Worm (Caenorhabditis elegans) whole organism, midembryonic: Measurements from ENCODE around the gene his-6.

Experiments used
- T22C8.4 ChIP-seq: fragments of 200-800 bp; sonication (Bioruptor generic); IDR thresholded peaks from 2 replicates; pipeline ENCODE4 v1.3.6; 2022; ENCODE audit warnings: missing genetic modification characterization, missing compliant biosample characterization
- cog-1 ChIP-seq: sonication (generic microtip); optimal IDR thresholded peaks from 2 replicates; lab custom pipeline; 2016; ENCODE audit warnings: missing genetic modification characterization, missing compliant biosample characterization
- flt-1 ChIP-seq: fragments of 200-800 bp; sonication (Bioruptor generic); IDR thresholded peaks from 2 replicates; pipeline ENCODE4 v1.3.6; 2022; ENCODE audit warnings: missing genetic modification characterization, missing compliant biosample characterization
- klf-2 ChIP-seq: fragments of 200-800 bp; sonication (Bioruptor generic); conservative IDR thresholded peaks from 2 replicates; pipeline ENCODE4 v1.3.6; 2022; ENCODE audit warnings: missing genetic modification reagents, missing genetic modification characterization, missing compliant biosample characterization
- med-1 ChIP-seq: sonication (generic microtip); optimal IDR thresholded peaks from 2 replicates; lab custom pipeline; 2017; ENCODE audit warnings: missing genetic modification characterization, mild to moderate bottlenecking, missing compliant biosample characterization, antibody characterized with exemption, missing genetic modification reagents; ENCODE audit not compliant: insufficient read depth
- ref-1 ChIP-seq: fragments of 200-800 bp; sonication (Bioruptor generic); conservative IDR thresholded peaks from 2 replicates; pipeline ENCODE4 v1.3.6; 2022; ENCODE audit warnings: missing genetic modification reagents, missing genetic modification characterization, missing compliant biosample characterization
- tab-1 ChIP-seq: fragments of 200-800 bp; sonication (Bioruptor generic); IDR thresholded peaks from 2 replicates; pipeline ENCODE4 v1.3.6; 2022; ENCODE audit warnings: missing genetic modification characterization, missing compliant biosample characterization
- ztf-23 ChIP-seq: fragments of 200-800 bp; sonication (Bioruptor generic); IDR thresholded peaks from 2 replicates; pipeline ENCODE4 v1.3.6; 2022; ENCODE audit warnings: missing genetic modification reagents, missing genetic modification characterization, missing compliant biosample characterization
- ztf-29 ChIP-seq: fragments of 200-800 bp; sonication (Bioruptor generic); IDR thresholded peaks from 2 replicates; pipeline ENCODE4 v1.3.6; 2022; ENCODE audit warnings: missing genetic modification reagents, missing genetic modification characterization, missing compliant biosample characterization

The his-6 gene

ce11 chrV:8518283-8518682 is 16.5 kb downstream of the his-6 start:
- TF ChIP-seq ztf-29 (GFP tag; lab: Robert Waterston, UW) = no peak
- TF ChIP-seq tab-1 (GFP tag; lab: Robert Waterston, UW) = no peak
- no peak for TF ChIP-seq ref-1 (GFP tag; lab: Robert Waterston, UW)
- no peak for TF ChIP-seq T22C8.4 (GFP tag; lab: Robert Waterston, UW)
- TF ChIP-seq ztf-23 = no peak
- no peak for TF ChIP-seq klf-2 (GFP tag; lab: Robert Waterston, UW)
- no peak for TF ChIP-seq flt-1 (GFP tag; lab: Robert Waterston, UW)
- no peak for TF ChIP-seq med-1 (GFP tag; lab: Kevin White, UChicago)
- TF ChIP-seq cog-1 (tag; lab: Kevin White, UChicago) = no peak

- TF ChIP-seq med-1 (GFP tag; lab: Kevin White, UChicago) (no peak), T22C8.4 (GFP tag; lab: Robert Waterston, UW) (no peak), klf-2 (GFP tag; lab: Robert Waterston, UW) (no peak), ztf-29 (GFP tag; lab: Robert Waterston, UW) (no peak), cog-1 (tag; lab: Kevin White, UChicago) (no peak), flt-1 (GFP tag; lab: Robert Waterston, UW) (no peak), ztf-23 (no peak), ref-1 (GFP tag; lab: Robert Waterston, UW) (no peak), tab-1 (GFP tag; lab: Robert Waterston, UW) (no peak)
Measured at ce11 chrV:8517711-8518110, 17.1 kb downstream of the his-6 start.

DNA sequence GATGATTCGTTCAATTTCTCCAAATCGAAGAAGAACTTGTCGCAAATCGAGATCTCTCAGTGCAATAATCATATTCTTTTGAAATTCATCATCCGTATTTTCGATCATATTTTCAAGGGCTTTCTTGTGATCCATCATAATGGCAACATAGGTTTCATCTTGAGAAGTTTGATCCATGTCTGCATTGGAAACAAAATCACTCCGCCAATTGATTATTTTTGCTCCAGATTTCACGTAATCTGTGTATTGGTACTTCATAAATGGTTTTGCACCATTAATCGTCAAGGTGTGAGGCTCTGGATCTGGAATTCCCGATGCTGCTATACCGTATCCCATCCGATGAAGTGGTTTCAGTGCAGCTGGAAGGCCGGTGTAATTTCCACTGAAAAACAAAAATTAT is 18.4 kb downstream of the his-6 start:
- TF ChIP-seq ref-1 (GFP tag; lab: Robert Waterston, UW) (no peak), cog-1 (tag; lab: Kevin White, UChicago) (no peak), med-1 (GFP tag; lab: Kevin White, UChicago) (no peak), klf-2 (GFP tag; lab: Robert Waterston, UW) (no peak)

ce11 chrV:8513361-8513760 is 21.4 kb downstream of the his-6 start, which contains the start of gene F45F2.9:
Gene F45F2.9, minus strand, starts transcription at chrV:8513461.
- TF ChIP-seq flt-1 (GFP tag; lab: Robert Waterston, UW) = no peak
- no peak for TF ChIP-seq T22C8.4 (GFP tag; lab: Robert Waterston, UW)
- no peak for TF ChIP-seq ref-1 (GFP tag; lab: Robert Waterston, UW)
- TF ChIP-seq tab-1 (GFP tag; lab: Robert Waterston, UW) = no peak
- TF ChIP-seq cog-1 (tag; lab: Kevin White, UChicago) = no peak
- no peak for TF ChIP-seq med-1 (GFP tag; lab: Kevin White, UChicago)
- TF ChIP-seq ztf-29 (GFP tag; lab: Robert Waterston, UW) = no peak
- no peak for TF ChIP-seq ztf-23
- no peak for TF ChIP-seq klf-2 (GFP tag; lab: Robert Waterston, UW)

- TF ChIP-seq ztf-23 = no peak
- TF ChIP-seq ztf-29 (GFP tag; lab: Robert Waterston, UW) = no peak
- no peak for TF ChIP-seq flt-1 (GFP tag; lab: Robert Waterston, UW)
- TF ChIP-seq cog-1 (tag; lab: Kevin White, UChicago) = no peak
- TF ChIP-seq klf-2 (GFP tag; lab: Robert Waterston, UW) = no peak
- TF ChIP-seq tab-1 (GFP tag; lab: Robert Waterston, UW) = no peak
- no peak for TF ChIP-seq ref-1 (GFP tag; lab: Robert Waterston, UW)
- no peak for TF ChIP-seq T22C8.4 (GFP tag; lab: Robert Waterston, UW)
- no peak for TF ChIP-seq med-1 (GFP tag; lab: Kevin White, UChicago)
Measured at ce11 chrV:8507324-8507723, 27.5 kb downstream of the his-6 start, which contains the start of gene ZK994.6. Gene ZK994.6, minus strand, starts transcription at chrV:8507424.

ce11 chrV:8500348-8500747 is 34.4 kb downstream of the his-6 start:
- TF ChIP-seq cog-1 (tag; lab: Kevin White, UChicago) = peak; percentile 97
- peak; percentile 93 for TF ChIP-seq med-1 (GFP tag; lab: Kevin White, UChicago)
- peak; percentile 98 for TF ChIP-seq T22C8.4 (GFP tag; lab: Robert Waterston, UW)
- TF ChIP-seq klf-2 (GFP tag; lab: Robert Waterston, UW) = peak; percentile 100
- TF ChIP-seq ztf-29 (GFP tag; lab: Robert Waterston, UW) = peak; percentile 99
- TF ChIP-seq ref-1 (GFP tag; lab: Robert Waterston, UW) = peak; percentile 98
- peak; percentile 99 for TF ChIP-seq ztf-23
- TF ChIP-seq tab-1 (GFP tag; lab: Robert Waterston, UW) = peak; percentile 100
- TF ChIP-seq flt-1 (GFP tag; lab: Robert Waterston, UW) = peak; percentile 99

- TF ChIP-seq T22C8.4 (GFP tag; lab: Robert Waterston, UW) (no peak), tab-1 (GFP tag; lab: Robert Waterston, UW) (no peak), ref-1 (GFP tag; lab: Robert Waterston, UW) (no peak), cog-1 (tag; lab: Kevin White, UChicago) (no peak), flt-1 (GFP tag; lab: Robert Waterston, UW) (no peak), klf-2 (GFP tag; lab: Robert Waterston, UW) (no peak), ztf-23 (no peak), ztf-29 (GFP tag; lab: Robert Waterston, UW) (no peak), med-1 (GFP tag; lab: Kevin White, UChicago) (no peak)
Measured at ce11 chrV:8499407-8499806, 35.4 kb downstream of the his-6 start.

DNA sequence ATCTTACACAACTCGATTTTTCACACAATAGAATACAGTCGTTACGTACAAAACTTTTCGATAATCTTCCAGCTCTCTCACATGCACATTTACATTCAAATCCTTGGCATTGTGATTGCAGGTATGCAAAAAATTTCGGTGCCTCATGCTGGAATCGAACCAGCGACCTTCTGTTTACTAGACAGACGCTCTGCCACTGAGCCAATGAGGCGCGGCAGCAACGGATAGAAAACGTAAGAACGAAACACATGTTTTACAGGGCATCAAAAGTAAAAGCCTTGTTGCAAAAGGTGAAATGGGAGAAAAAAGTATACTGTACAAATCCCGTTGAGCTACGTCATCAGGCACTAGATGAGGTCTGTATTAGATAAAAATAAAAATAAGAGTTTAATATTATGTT is 38.8 kb downstream of the his-6 start:
- TF ChIP-seq ref-1 (GFP tag; lab: Robert Waterston, UW) (no peak), ztf-29 (GFP tag; lab: Robert Waterston, UW) (no peak), T22C8.4 (GFP tag; lab: Robert Waterston, UW) (no peak), cog-1 (tag; lab: Kevin White, UChicago) (no peak), med-1 (GFP tag; lab: Kevin White, UChicago) (no peak), ztf-23 (no peak), tab-1 (GFP tag; lab: Robert Waterston, UW) (0 out of 2 replicates have a peak, but pooled peaks have one; percentile 8), klf-2 (GFP tag; lab: Robert Waterston, UW) (no peak), flt-1 (GFP tag; lab: Robert Waterston, UW) (no peak; the same call in 1 of the 2 replicates)

DNA sequence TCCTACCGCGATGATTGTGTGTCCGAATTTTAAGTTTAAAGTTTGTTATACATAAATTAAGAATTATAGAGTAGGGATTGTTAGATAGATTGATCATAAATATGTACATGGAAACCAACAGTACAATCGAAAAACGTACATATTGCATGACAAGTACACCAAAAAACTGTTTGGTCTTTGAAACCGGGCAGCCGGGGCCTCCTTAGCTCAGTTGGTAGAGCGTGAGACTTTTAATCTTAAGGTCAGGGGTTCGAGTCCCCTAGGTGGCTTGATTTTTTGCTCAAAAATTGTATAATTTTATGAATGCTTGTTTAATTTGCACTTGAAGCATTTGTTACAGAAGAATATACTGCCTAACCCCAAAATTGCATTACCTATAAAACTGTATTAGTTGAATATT is 39.7 kb downstream of the his-6 start:
- TF ChIP-seq klf-2 (GFP tag; lab: Robert Waterston, UW) (no peak), med-1 (GFP tag; lab: Kevin White, UChicago) (no peak), cog-1 (tag; lab: Kevin White, UChicago) (no peak), flt-1 (GFP tag; lab: Robert Waterston, UW) (no peak), ztf-23 (no peak), ztf-29 (GFP tag; lab: Robert Waterston, UW) (no peak), T22C8.4 (GFP tag; lab: Robert Waterston, UW) (no peak), ref-1 (GFP tag; lab: Robert Waterston, UW) (no peak)
